Worm (Caenorhabditis elegans): ENCODE measurements around the gene clhm-1.

ce11 chrII:6872493-6872892 is 1.7 kb upstream of the clhm-1 start, which contains the start of gene C44B7.5:
- TF ChIP-seq nhr-12 (tag; optimal IDR thresholded peaks at IDR 0.05) (no peak), ztf-11 (tag; optimal IDR thresholded peaks at IDR 0.05) (no peak), mab-5 (tag; optimal IDR thresholded peaks at IDR 0.05) (no peak), blmp-1 (tag; optimal IDR thresholded peaks at IDR 0.05) (no peak), lin-13 (tag; optimal IDR thresholded peaks at IDR 0.05) (no peak), elt-1 (tag; optimal IDR thresholded peaks at IDR 0.05; ENCODE audit: borderline replicate concordance, insufficient read depth) (no peak)

All from whole organism, mixed stage, embryonic.